In the genomic region with DNA sequence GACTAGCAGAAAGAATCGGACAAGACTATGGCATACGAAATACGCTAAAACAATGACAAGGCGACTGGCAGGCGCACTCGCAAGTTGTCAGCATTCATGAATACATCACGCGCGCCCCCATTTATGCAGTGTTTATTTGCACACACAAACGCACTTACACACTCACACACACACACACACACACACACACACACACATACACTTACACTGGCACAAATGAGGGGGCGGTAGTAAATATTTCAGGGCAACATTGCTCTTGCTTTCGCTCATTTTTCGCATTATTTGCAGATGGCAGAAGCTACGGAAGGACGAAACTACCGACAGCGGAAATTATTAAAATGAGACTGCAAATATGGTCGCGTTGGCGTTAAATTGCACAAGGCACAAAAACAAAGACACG, we compare ENCODE assay signal across 2 fruit fly cellular contexts.
TF ChIP-seq lines count a peak whose summit lies in the region.

No protein-coding gene starts in this region.

- TF ChIP-seq CTCF in whole organism, embryonic (GFP tag; optimal IDR thresholded peaks at IDR 0.05; lab: Kevin White, UChicago): no peak

TF ChIP-seq in whole organism, embryonic, 481 proteins besides CTCF, POLR2A, EP300 and RAD21:
- TF ChIP-seq Dip3 (GFP tag; optimal IDR thresholded peaks at IDR 0.05; lab: Kevin White, UChicago): no peak
- TF ChIP-seq Ptx1 (GFP tag; IDR thresholded peaks at IDR 0.05; lab: Robert Waterston, UW): no peak
- TF ChIP-seq eyg (GFP tag; optimal IDR thresholded peaks at IDR 0.05; lab: Kevin White, UChicago): no peak
- TF ChIP-seq ham (GFP tag; IDR thresholded peaks at IDR 0.05; lab: Robert Waterston, UW): no peak
- no peak for TF ChIP-seq Xrp1 (GFP tag; IDR thresholded peaks at IDR 0.05; lab: Robert Waterston, UW)
- TF ChIP-seq Ets65A (GFP tag; lab: Kevin White, UChicago): peak; percentile 38
- TF ChIP-seq Dfd (GFP tag; optimal IDR thresholded peaks at IDR 0.05; lab: Kevin White, UChicago): peak in 1 of 2 experiments; percentile 17
- no peak for TF ChIP-seq croc (GFP tag; conservative IDR thresholded peaks at IDR 0.05; lab: Robert Waterston, UW)
- no peak for TF ChIP-seq CG6854 (GFP tag; optimal IDR thresholded peaks at IDR 0.05; lab: Kevin White, UChicago)
- 0 out of 3 replicates have a peak, but pooled peaks have one; percentile 11 for TF ChIP-seq Mrtf (GFP tag; IDR thresholded peaks at IDR 0.05; lab: Robert Waterston, UW)
TF ChIP-seq in whole organism, embryonic: peak in this region for 3.

TF ChIP-seq in whole organism, wandering third instar larva, 38 proteins besides CTCF, POLR2A, EP300 and RAD21:
- TF ChIP-seq fru (GFP tag; optimal IDR thresholded peaks at IDR 0.05; lab: Kevin White, UChicago) (no peak), Dif (GFP tag; optimal IDR thresholded peaks at IDR 0.05; lab: Kevin White, UChicago; ENCODE audit: partially characterized antibody) (no peak), rgr (GFP tag; optimal IDR thresholded peaks at IDR 0.05; lab: Kevin White, UChicago) (no peak), usp (GFP tag; optimal IDR thresholded peaks at IDR 0.05; lab: Kevin White, UChicago) (no peak), Hr83 (GFP tag; optimal IDR thresholded peaks at IDR 0.05; lab: Kevin White, UChicago; ENCODE audit: poor library complexity, severe bottlenecking) (no peak), Dfd (GFP tag; optimal IDR thresholded peaks at IDR 0.05; lab: Kevin White, UChicago) (peak; percentile 94)
